Fruit fly (Drosophila melanogaster): ENCODE data around the gene rdgC.

DNA sequence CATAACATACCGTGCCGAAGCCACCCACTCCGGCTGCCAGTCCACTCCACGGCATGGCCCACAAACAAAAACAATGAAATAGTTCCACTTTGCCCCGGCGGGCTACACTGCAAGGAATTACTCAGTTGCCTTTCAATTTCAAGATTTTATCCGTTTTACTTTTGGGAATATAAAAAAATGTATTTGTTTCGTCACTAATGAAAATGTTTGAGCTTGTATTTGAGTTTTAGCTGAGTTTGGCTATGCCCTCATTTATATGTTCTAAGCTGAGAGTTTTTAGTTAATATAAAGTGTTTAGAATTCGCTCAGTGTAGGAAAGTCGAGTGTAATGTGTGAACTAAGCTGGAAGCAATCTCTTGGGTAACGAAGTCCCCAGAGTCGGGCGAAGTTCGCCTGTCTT is 28.7 kb downstream of the rdgC start:
- peak; percentile 14 for TF ChIP-seq acj6 (GFP tag; optimal IDR thresholded peaks at IDR 0.05)
- TF ChIP-seq CG8632 (GFP tag; optimal IDR thresholded peaks at IDR 0.05) = no peak
